Worm (Caenorhabditis elegans) whole organism, mixed stage, embryonic: ENCODE data around the gene mthf-1.

Experiments
- ces-1 ChIP-seq: fragments of 150-350 bp; optimal IDR thresholded peaks from 2 replicates; lab custom pipeline; 2014; ENCODE audit warnings: missing biosample characterization, missing genetic modification reagents, missing genetic modification characterization
- drap-1 ChIP-seq: fragments of 200-800 bp; sonication (Bioruptor generic); optimal IDR thresholded peaks from 3 replicates; lab custom pipeline; 2018; ENCODE audit warnings: mild to moderate bottlenecking, missing genetic modification characterization, missing compliant biosample characterization
- elt-3 ChIP-seq: fragments of 150-350 bp; optimal IDR thresholded peaks from 2 replicates; lab custom pipeline; 2014; ENCODE audit warnings: missing biosample characterization, missing genetic modification characterization
- mep-1 ChIP-seq: fragments of 150-350 bp; optimal IDR thresholded peaks from 2 replicates; lab custom pipeline; 2017; ENCODE audit warnings: missing biosample characterization, missing genetic modification reagents, missing genetic modification characterization, inconsistent platforms
- unc-39 ChIP-seq: fragments of 150-350 bp; optimal IDR thresholded peaks from 2 replicates; lab custom pipeline; 2014; ENCODE audit warnings: missing biosample characterization, missing genetic modification characterization
- unc-62 ChIP-seq: fragments of 150-350 bp; optimal IDR thresholded peaks from 2 replicates; lab custom pipeline; 2014; ENCODE audit warnings: missing biosample characterization, missing genetic modification reagents, missing genetic modification characterization
- zip-8 ChIP-seq: fragments of 150-350 bp; optimal IDR thresholded peaks from 2 replicates; lab custom pipeline; 2014; ENCODE audit warnings: missing biosample characterization, missing genetic modification characterization

- TF ChIP-seq elt-3 (tag; lab: Kevin White, UChicago) = no peak
- no peak for TF ChIP-seq drap-1 (GFP tag; lab: Kevin White, UChicago)
- no peak for TF ChIP-seq unc-39
- no peak for TF ChIP-seq ces-1 (GFP tag; lab: Kevin White, UChicago)
- peak; percentile 58 for TF ChIP-seq mep-1 (tag; lab: Kevin White, UChicago)
- no peak for TF ChIP-seq unc-62 (GFP tag; lab: Kevin White, UChicago)
- no peak for TF ChIP-seq zip-8 (tag; lab: Kevin White, UChicago)
These were observed 3.5 kb upstream of the mthf-1 start, which contains the start of the genes snpc-1.1 and spdl-1 for ce11 chrII:7781102-7781616.
